Worm (Caenorhabditis elegans): ENCODE data around the gene F47D12.9.
A peak's percentile ranks its signal among the peaks of the same experiment; 100 is the strongest.

The F47D12.9 gene

DNA sequence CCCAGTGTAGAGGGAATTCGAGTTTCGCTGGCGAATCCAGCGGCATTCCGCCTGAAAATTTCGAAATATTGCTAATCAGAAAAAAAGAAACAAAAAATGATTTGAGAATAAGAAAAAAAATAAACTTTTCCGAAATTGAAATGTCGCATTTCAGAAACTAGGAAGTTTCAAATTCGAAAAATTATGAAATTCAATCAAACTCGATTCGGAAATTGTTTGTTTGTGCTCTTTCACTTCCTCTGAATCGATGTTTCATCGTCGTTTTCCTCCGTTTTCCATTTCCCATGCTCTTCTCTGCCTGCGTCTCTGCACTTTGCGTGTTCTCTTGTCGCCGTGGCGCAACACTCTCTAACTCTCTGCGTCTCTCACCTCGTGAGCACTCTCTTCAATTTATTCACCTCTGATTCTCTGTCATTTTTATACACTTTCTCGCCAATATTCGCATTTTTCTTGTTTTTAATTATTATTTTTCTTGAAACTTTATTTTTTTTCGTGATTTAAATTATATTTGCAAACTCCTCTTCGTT, 24.8 kb downstream of the F47D12.9 start, which contains the start of gene C18F10.7 (continued):
- TF ChIP-seq cebp-2 (GFP tag; IDR thresholded peaks at IDR 0.05) (no peak), K12H6.12 (tag; optimal IDR thresholded peaks at IDR 0.05) (no peak), C17E4.6 (GFP tag; IDR thresholded peaks at IDR 0.05) (no peak), ets-4 (GFP tag; optimal IDR thresholded peaks at IDR 0.05) (no peak), F57C9.4 (tag; optimal IDR thresholded peaks at IDR 0.05) (no peak), athp-1 (tag; optimal IDR thresholded peaks at IDR 0.05) (peak; percentile 36), Y53F4B.3 (GFP tag; IDR thresholded peaks at IDR 0.05) (no peak), Y67H2A.10 (GFP tag; conservative IDR thresholded peaks at IDR 0.05) (no peak), egl-18 (GFP tag; IDR thresholded peaks at IDR 0.05) (no peak), lin-26 (GFP tag; IDR thresholded peaks at IDR 0.05) (no peak), F10E7.11 (tag; optimal IDR thresholded peaks at IDR 0.05) (no peak), madf-6 (GFP tag; IDR thresholded peaks at IDR 0.05) (peak; percentile 82), mel-28 (tag; optimal IDR thresholded peaks at IDR 0.05; ENCODE audit: borderline replicate concordance) (no peak), ceh-91 (GFP tag; IDR thresholded peaks at IDR 0.05) (no peak), F37B4.10 (GFP tag; IDR thresholded peaks at IDR 0.05) (no peak), zfh-2 (GFP tag; conservative IDR thresholded peaks at IDR 0.05) (peak; percentile 68), lsl-1 (GFP tag; optimal IDR thresholded peaks at IDR 0.05) (peak; percentile 75), lin-35 (GFP tag; optimal IDR thresholded peaks at IDR 0.05) (peak in 1 of 3 experiments; percentile 50), Y56A3A.18 (GFP tag; IDR thresholded peaks at IDR 0.05) (no peak), B0261.1 (tag; optimal IDR thresholded peaks at IDR 0.05) (no peak), ekl-4 (GFP tag; IDR thresholded peaks at IDR 0.05) (0 out of 2 replicates have a peak, but pooled peaks have one; percentile 48), him-1 (tag; optimal IDR thresholded peaks at IDR 0.05) (peak; percentile 2), ZK185.1 (tag; optimal IDR thresholded peaks at IDR 0.05; ENCODE audit: poor library complexity, severe bottlenecking) (no peak), let-526 (GFP tag; IDR thresholded peaks at IDR 0.05) (no peak), Y79H2A.3 (GFP tag; conservative IDR thresholded peaks at IDR 0.05) (no peak), ceh-58 (GFP tag; IDR thresholded peaks at IDR 0.05) (no peak), ztf-25 (GFP tag; IDR thresholded peaks at IDR 0.05) (no peak), egl-44 (GFP tag; IDR thresholded peaks at IDR 0.05) (no peak), T07F8.4 (tag; optimal IDR thresholded peaks at IDR 0.05) (no peak), rpc-1 (optimal IDR thresholded peaks at IDR 0.05) (no peak), rpc-1 (tag; optimal IDR thresholded peaks at IDR 0.05) (no peak), let-607 (tag; optimal IDR thresholded peaks at IDR 0.05) (no peak), rec-8 (tag; optimal IDR thresholded peaks at IDR 0.05) (no peak), nhr-80 (tag; optimal IDR thresholded peaks at IDR 0.05) (peak; percentile 8), madf-8 (GFP tag; conservative IDR thresholded peaks at IDR 0.05) (peak; percentile 20; the same call in 1 of the 2 replicates), ceh-27 (GFP tag; optimal IDR thresholded peaks at IDR 0.05) (no peak), attf-5 (GFP tag; optimal IDR thresholded peaks at IDR 0.05) (no peak), ztf-28 (GFP tag; IDR thresholded peaks at IDR 0.05) (no peak), F49E8.2 (tag; optimal IDR thresholded peaks at IDR 0.05; ENCODE audit: insufficient read depth) (peak; percentile 49), unc-130 (GFP tag; optimal IDR thresholded peaks at IDR 0.05) (no peak), F57A8.1 (GFP tag; optimal IDR thresholded peaks at IDR 0.05) (no peak), zim-3 (tag; optimal IDR thresholded peaks at IDR 0.05) (no peak), chd-7 (tag; optimal IDR thresholded peaks at IDR 0.05) (no peak), xnd-1 (tag; optimal IDR thresholded peaks at IDR 0.05) (peak; percentile 61), K11D2.4 (GFP tag; IDR thresholded peaks at IDR 0.05) (no peak), ccch-3 (GFP tag; optimal IDR thresholded peaks at IDR 0.05) (no peak), madf-3 (GFP tag; IDR thresholded peaks at IDR 0.05) (no peak), tlf-1 (GFP tag; optimal IDR thresholded peaks at IDR 0.05) (no peak), B0019.2 (GFP tag; conservative IDR thresholded peaks at IDR 0.05) (no peak)
